Worm (Caenorhabditis elegans) whole organism, mixed stage, embryonic: ENCODE measurements around the gene mam-7.

Source experiments
- M03D4.4 ChIP-seq: sonication (generic microtip); optimal IDR thresholded peaks from 2 replicates; lab custom pipeline; 2017; ENCODE audit warnings: mild to moderate bottlenecking, missing genetic modification characterization, missing compliant biosample characterization
- bed-3 ChIP-seq: fragments of 200-800 bp; sonication (Bioruptor generic); optimal IDR thresholded peaks from 3 replicates; lab custom pipeline; 2018; ENCODE audit warnings: mild to moderate bottlenecking, missing genetic modification characterization, moderate library complexity, missing compliant biosample characterization
- blmp-1 ChIP-seq: fragments of 150-350 bp; optimal IDR thresholded peaks from 2 replicates; lab custom pipeline; 2014; ENCODE audit warnings: missing biosample characterization, missing genetic modification characterization
- ceh-39 ChIP-seq: fragments of 150-350 bp; optimal IDR thresholded peaks from 2 replicates; lab custom pipeline; 2014; ENCODE audit warnings: missing biosample characterization, missing genetic modification characterization
- ceh-43 ChIP-seq: fragments of 200-800 bp; sonication (Bioruptor generic); optimal IDR thresholded peaks from 2 replicates; lab custom pipeline; 2018; ENCODE audit warnings: mild to moderate bottlenecking, missing genetic modification characterization, moderate library complexity, missing compliant biosample characterization
- ceh-83 ChIP-seq: fragments of 200-800 bp; sonication (Bioruptor generic); optimal IDR thresholded peaks from 2 replicates; lab custom pipeline; 2018; ENCODE audit warnings: mild to moderate bottlenecking, missing genetic modification characterization, missing compliant biosample characterization
- ces-1 ChIP-seq: fragments of 150-350 bp; optimal IDR thresholded peaks from 2 replicates; lab custom pipeline; 2014; ENCODE audit warnings: missing biosample characterization, missing genetic modification reagents, missing genetic modification characterization
- cnd-1 ChIP-seq: fragments of 200-800 bp; sonication (Bioruptor generic); optimal IDR thresholded peaks from 2 replicates; lab custom pipeline; 2018; ENCODE audit warnings: mild to moderate bottlenecking, missing genetic modification characterization, missing compliant biosample characterization
- drap-1 ChIP-seq: fragments of 200-800 bp; sonication (Bioruptor generic); optimal IDR thresholded peaks from 3 replicates; lab custom pipeline; 2018; ENCODE audit warnings: mild to moderate bottlenecking, missing genetic modification characterization, missing compliant biosample characterization
- elt-1 ChIP-seq: sonication (generic microtip); optimal IDR thresholded peaks from 2 replicates; lab custom pipeline; 2017; ENCODE audit warnings: missing genetic modification characterization, mild to moderate bottlenecking, missing compliant biosample characterization, antibody characterized with exemption, moderate library complexity, borderline replicate concordance; ENCODE audit not compliant: insufficient read depth
- elt-3 ChIP-seq: fragments of 150-350 bp; optimal IDR thresholded peaks from 2 replicates; lab custom pipeline; 2014; ENCODE audit warnings: missing biosample characterization, missing genetic modification characterization
- flh-1 ChIP-seq: fragments of 200-800 bp; sonication (Bioruptor generic); optimal IDR thresholded peaks from 2 replicates; lab custom pipeline; 2018; ENCODE audit warnings: mild to moderate bottlenecking, missing genetic modification characterization, moderate library complexity, missing compliant biosample characterization
- ham-2 ChIP-seq: fragments of 200-800 bp; sonication (Bioruptor generic); optimal IDR thresholded peaks from 2 replicates; lab custom pipeline; 2018; ENCODE audit warnings: mild to moderate bottlenecking, missing genetic modification characterization, missing compliant biosample characterization
- hlh-1 ChIP-seq: fragments of 150-350 bp; optimal IDR thresholded peaks from 2 replicates; lab custom pipeline; 2014; ENCODE audit warnings: missing biosample characterization, missing genetic modification reagents, missing genetic modification characterization
- lin-13 ChIP-seq: fragments of 150-350 bp; optimal IDR thresholded peaks from 2 replicates; lab custom pipeline; 2014; ENCODE audit warnings: missing biosample characterization, missing genetic modification characterization
- lsy-2 ChIP-seq: fragments of 150-350 bp; optimal IDR thresholded peaks from 2 replicates; lab custom pipeline; 2014; ENCODE audit warnings: missing biosample characterization, missing genetic modification characterization
- mab-5 ChIP-seq: fragments of 150-350 bp; optimal IDR thresholded peaks from 2 replicates; lab custom pipeline; 2014; ENCODE audit warnings: missing biosample characterization, missing genetic modification characterization
- mep-1 ChIP-seq: fragments of 150-350 bp; optimal IDR thresholded peaks from 2 replicates; lab custom pipeline; 2017; ENCODE audit warnings: missing biosample characterization, missing genetic modification reagents, missing genetic modification characterization, inconsistent platforms
- mls-2 ChIP-seq: sonication (generic microtip); optimal IDR thresholded peaks from 2 replicates; lab custom pipeline; 2016; ENCODE audit warnings: mild to moderate bottlenecking, missing genetic modification characterization, moderate library complexity, missing compliant biosample characterization
- nhr-12 ChIP-seq: fragments of 150-350 bp; optimal IDR thresholded peaks from 2 replicates; lab custom pipeline; 2014; ENCODE audit warnings: missing biosample characterization, missing genetic modification characterization
- nhr-28 ChIP-seq: fragments of 150-350 bp; optimal IDR thresholded peaks from 2 replicates; lab custom pipeline; 2014; ENCODE audit warnings: missing biosample characterization, missing genetic modification characterization
- pha-4 ChIP-seq: fragments of 150-350 bp; optimal IDR thresholded peaks from 2 replicates; lab custom pipeline; 2018; ENCODE audit warnings: missing biosample characterization, missing genetic modification reagents, missing genetic modification characterization
- sem-2 ChIP-seq: fragments of 200-800 bp; sonication (Bioruptor generic); optimal IDR thresholded peaks from 2 replicates; lab custom pipeline; 2018; ENCODE audit warnings: mild to moderate bottlenecking, missing genetic modification characterization, missing compliant biosample characterization
- snpc-4 ChIP-seq: fragments of 150-350 bp; optimal IDR thresholded peaks from 2 replicates; lab custom pipeline; 2014; ENCODE audit warnings: missing biosample characterization, missing genetic modification characterization
- sptf-1 ChIP-seq: sonication (generic microtip); optimal IDR thresholded peaks from 2 replicates; lab custom pipeline; 2017; ENCODE audit warnings: mild to moderate bottlenecking, missing genetic modification characterization, moderate library complexity, missing compliant biosample characterization
- unc-120 ChIP-seq: sonication (generic microtip); optimal IDR thresholded peaks from 2 replicates; lab custom pipeline; 2017; ENCODE audit warnings: missing genetic modification characterization, missing compliant biosample characterization; ENCODE audit not compliant: poor library complexity, severe bottlenecking
- zip-8 ChIP-seq: fragments of 150-350 bp; optimal IDR thresholded peaks from 2 replicates; lab custom pipeline; 2014; ENCODE audit warnings: missing biosample characterization, missing genetic modification characterization
- ztf-11 ChIP-seq: fragments of 150-350 bp; optimal IDR thresholded peaks from 2 replicates; lab custom pipeline; 2014; ENCODE audit warnings: missing biosample characterization, missing genetic modification characterization

mam-7 gene

DNA sequence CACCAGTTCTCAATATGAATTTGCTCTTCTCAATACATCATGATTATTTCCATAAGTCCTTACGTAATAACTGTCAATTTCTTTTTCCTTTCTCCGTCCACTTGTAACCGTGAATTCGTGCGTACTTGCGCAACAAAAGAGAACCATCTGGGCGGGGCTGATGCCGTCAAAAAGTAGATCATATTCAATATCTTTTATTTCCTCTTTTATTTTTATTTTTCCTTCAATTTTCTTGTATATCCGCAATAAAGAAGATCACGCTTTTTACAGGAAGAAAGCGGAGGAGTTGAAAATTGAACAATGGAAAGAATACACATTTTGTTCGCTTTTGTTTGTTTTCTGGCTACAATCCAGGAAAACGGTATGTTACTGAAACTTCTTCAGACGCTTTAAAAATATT is at the start of gene mam-7:
Gene mam-7 (plus strand): TSS at position 301 of the 400 bp plus-strand sequence.
- no peak for TF ChIP-seq elt-1 (tag; lab: Kevin White, UChicago)
- TF ChIP-seq zip-8 (tag; lab: Kevin White, UChicago), result peak; percentile 66

DNA sequence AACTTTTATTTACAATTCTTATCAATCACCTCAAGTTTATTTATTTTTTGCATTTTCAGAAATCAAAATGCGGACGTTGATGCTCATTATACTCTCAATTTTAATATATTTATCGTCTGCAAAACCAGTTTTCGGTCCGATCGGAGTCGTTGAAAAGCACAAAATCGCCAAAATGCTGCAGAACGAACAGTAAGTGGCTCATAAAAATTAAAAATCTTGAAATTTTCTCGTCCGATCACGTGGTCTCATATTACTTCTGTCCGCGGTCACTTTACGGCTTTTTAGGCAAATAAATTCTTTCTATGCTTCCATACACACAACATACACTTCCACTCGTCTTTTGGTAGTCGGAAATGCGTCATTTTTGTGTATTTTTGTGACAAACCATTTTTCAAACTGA is 49.2 kb upstream of the mam-7 start, which contains the start of gene K11H3.5:
Gene K11H3.5 (plus strand): TSS at position 54 of the 400 bp plus-strand sequence.
- no peak for TF ChIP-seq blmp-1 (tag; lab: Kevin White, UChicago)
- TF ChIP-seq ceh-39 (tag; lab: Kevin White, UChicago), result no peak
- no peak for TF ChIP-seq M03D4.4
- TF ChIP-seq zip-8 (tag; lab: Kevin White, UChicago), result no peak
- no peak for TF ChIP-seq ces-1 (GFP tag; lab: Kevin White, UChicago)

DNA sequence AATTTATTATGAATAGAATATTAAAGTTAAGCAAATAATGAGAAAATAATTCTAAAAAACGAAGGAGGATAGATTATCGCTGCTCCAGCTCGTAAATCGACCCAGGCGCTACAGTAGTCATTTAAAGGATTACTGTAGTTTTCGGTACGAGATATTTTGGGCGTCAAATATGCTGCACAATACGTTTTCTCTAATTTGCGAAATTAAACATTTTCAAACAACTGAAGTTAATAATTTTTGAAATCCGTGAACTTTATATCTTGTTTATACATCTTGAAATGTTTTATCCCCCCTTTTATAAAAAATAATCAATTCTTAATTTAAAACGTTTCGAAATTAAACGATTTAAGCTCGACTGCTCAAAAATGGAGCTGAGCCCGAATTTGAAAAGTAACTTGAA is 46.9 kb upstream of the mam-7 start, which contains the start of gene K11H3.2:
Gene K11H3.2 (plus strand): TSS at position 301 of the 400 bp plus-strand sequence.
- TF ChIP-seq unc-120, result no peak
- TF ChIP-seq flh-1, result no peak
- no peak for TF ChIP-seq M03D4.4
- no peak for TF ChIP-seq mep-1
- no peak for TF ChIP-seq ceh-83
- TF ChIP-seq ces-1 (GFP tag; lab: Kevin White, UChicago), result no peak
- no peak for TF ChIP-seq bed-3 (GFP tag; lab: Kevin White, UChicago)
- TF ChIP-seq mls-2, result no peak
- no peak for TF ChIP-seq ham-2 (GFP tag; lab: Kevin White, UChicago)
- no peak for TF ChIP-seq cnd-1 (tag; lab: Kevin White, UChicago)
- TF ChIP-seq mab-5, result no peak

DNA sequence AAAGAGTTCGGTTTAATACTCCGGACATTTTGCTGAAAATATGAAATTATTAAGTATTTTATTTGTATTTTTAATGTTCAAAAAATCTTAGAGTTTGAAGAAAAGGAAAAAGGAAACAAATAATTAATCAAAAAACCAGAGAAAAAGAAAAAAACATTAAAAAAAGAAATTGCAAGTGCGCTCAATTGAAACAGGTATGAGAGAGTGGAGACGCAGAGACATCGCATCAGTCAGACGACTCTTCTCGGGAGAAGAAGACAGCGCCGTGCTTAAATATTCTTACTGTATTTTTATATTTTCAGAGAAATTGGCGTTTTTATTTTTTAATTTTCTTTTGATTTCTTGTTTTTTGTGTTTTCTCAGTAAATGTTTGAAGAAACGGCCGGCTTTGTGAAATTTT is 44.9 kb upstream of the mam-7 start, which contains the start of gene mrpl-36:
Gene mrpl-36 (minus strand): TSS at position 34 of the 400 bp plus-strand sequence.
- peak; percentile 14 for TF ChIP-seq mep-1
- TF ChIP-seq lsy-2 (tag; lab: Kevin White, UChicago), result peak; percentile 28
- TF ChIP-seq ztf-11 (tag; lab: Kevin White, UChicago), result no peak
- TF ChIP-seq ces-1 (GFP tag; lab: Kevin White, UChicago), result peak; percentile 13

DNA sequence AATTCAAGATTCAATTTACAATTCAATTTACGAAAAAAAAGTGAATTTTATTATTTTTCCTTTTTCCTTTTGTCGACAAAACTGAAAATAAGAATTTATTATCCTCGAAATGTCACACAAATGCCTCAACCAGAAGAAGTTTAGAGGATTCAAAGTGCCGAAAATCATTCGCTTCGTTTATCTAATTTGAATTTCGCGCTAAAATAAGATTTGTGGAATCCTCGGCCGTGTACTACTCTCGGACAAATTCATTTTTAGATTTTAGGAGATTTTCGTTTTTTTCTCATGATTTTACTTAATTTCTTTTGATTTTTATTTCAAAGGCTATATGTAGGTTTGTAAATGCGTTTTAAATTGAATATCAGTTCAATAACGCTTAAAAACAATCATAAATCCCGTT is 44.4 kb upstream of the mam-7 start:
- no peak for TF ChIP-seq drap-1 (GFP tag; lab: Kevin White, UChicago)

DNA sequence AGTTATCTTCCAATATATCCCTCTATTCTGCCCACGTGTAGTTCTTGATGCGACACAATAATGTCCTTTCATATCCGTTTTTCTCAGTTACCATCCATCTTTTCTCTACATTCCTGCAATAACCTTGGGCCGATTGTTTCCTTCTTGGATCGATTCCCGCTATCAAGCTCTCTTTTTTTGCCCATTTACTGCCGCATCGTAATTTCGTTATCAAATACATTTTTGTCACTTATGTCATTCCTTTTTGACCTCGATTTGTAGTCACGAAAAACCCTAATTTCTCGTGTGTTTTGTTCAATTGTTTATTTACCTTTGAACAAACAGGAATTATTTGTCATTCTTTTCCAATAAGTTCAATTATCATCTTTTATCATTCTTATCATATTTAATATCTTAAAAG is 43.0 kb upstream of the mam-7 start:
- TF ChIP-seq cnd-1 (tag; lab: Kevin White, UChicago) (no peak), lsy-2 (tag; lab: Kevin White, UChicago) (no peak), drap-1 (GFP tag; lab: Kevin White, UChicago) (no peak), nhr-28 (tag; lab: Kevin White, UChicago) (no peak), zip-8 (tag; lab: Kevin White, UChicago) (no peak), snpc-4 (no peak), lin-13 (no peak), sptf-1 (no peak), mls-2 (no peak), hlh-1 (tag; lab: Kevin White, UChicago) (no peak), pha-4 (tag; lab: Kevin White, UChicago) (no peak), nhr-12 (tag; lab: Kevin White, UChicago) (no peak), ceh-43 (GFP tag; lab: Kevin White, UChicago) (no peak), ces-1 (GFP tag; lab: Kevin White, UChicago) (no peak), elt-1 (tag; lab: Kevin White, UChicago) (no peak), sem-2 (GFP tag; lab: Kevin White, UChicago) (no peak)
- TF ChIP-seq, all 35 proteins: peak for 0

DNA sequence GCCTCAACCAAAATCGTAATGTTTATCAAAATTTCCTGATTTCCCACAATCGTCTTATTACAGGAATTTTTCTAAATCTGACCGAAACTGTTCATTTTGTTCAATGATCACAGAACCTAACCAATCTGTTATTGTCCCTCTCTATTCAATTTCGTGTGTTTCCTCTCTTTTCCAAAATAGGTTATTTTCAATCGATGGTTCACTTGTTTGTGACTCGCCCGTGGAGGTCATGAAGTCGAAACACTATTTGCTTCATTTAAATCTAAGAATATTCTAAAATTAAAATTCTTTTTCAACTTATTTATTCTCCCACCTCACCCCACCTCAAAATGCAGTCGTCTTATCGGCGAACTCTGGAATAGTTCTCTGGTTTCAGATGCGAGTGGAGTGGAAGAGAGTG is 42.1 kb upstream of the mam-7 start:
- TF ChIP-seq lsy-2 (tag; lab: Kevin White, UChicago) (no peak), cnd-1 (tag; lab: Kevin White, UChicago) (no peak), ceh-83 (no peak), mls-2 (no peak), ceh-43 (GFP tag; lab: Kevin White, UChicago) (no peak), mab-5 (no peak), elt-3 (no peak)
